Worm (Caenorhabditis elegans): ENCODE data around the gene gpx-4.

DNA sequence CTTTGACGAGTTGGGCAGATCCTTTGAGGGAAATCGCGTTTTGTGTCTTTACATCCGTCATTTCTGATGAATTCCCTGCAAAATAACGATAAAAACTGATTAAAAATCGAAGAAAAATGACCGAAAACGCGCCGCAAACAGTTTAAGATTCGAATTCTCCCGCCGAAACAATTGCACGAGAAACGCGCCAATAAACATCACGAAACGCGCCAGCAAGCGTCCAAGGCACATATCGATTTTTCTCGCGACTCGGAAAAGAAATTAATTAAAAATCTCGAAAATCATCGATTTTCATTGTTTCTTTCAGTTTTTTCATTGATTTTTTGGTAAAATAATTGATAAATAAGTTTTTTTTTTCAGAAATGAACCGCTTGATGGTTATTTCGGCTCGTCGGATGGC lies 33.9 kb downstream of the gpx-4 start, which contains the start of the genes mdf-2 and nduv-3:
- TF ChIP-seq ceh-82 (tag; optimal IDR thresholded peaks at IDR 0.05) (peak; percentile 1), nhr-25 (tag; optimal IDR thresholded peaks at IDR 0.05) (peak; percentile 73)

Data from whole organism, L3 larva.